Fruit fly (Drosophila melanogaster) whole organism, embryonic: ENCODE data around the gene CG17786.

Experiments
- Atf-2 ChIP-seq: fragments of 200-800 bp; sonication (Bioruptor generic); optimal IDR thresholded peaks from 2 replicates; lab custom pipeline; 2016; ENCODE audit warnings: missing biosample characterization, missing genetic modification characterization
- B-H1 ChIP-seq: fragments of 200-800 bp; sonication (Bioruptor generic); IDR thresholded peaks from 3 replicates; pipeline ENCODE4 v1.3.6; 2022; ENCODE audit warnings: missing biosample characterization, missing genetic modification characterization
- BEAF-32 ChIP-seq: fragments of 200-800 bp; sonication (Bioruptor generic); optimal IDR thresholded peaks from 3 replicates; lab custom pipeline; 2017; ENCODE audit warnings: missing biosample characterization, missing genetic modification characterization, mild to moderate bottlenecking, moderate library complexity, missing genetic modification reagents
- Bdp1 ChIP-seq: fragments of 200-800 bp; sonication (Bioruptor generic); optimal IDR thresholded peaks from 3 replicates; lab custom pipeline; 2016; ENCODE audit warnings: missing biosample characterization, missing genetic modification characterization
- CG10431 ChIP-seq: fragments of 200-800 bp; sonication (Bioruptor generic); optimal IDR thresholded peaks from 3 replicates; lab custom pipeline; 2018; ENCODE audit warnings: missing biosample characterization, mild to moderate bottlenecking, missing genetic modification characterization
- CG11456 ChIP-seq: fragments of 200-800 bp; sonication (Bioruptor generic); IDR thresholded peaks from 3 replicates; pipeline ENCODE4 v1.3.6; 2022; ENCODE audit warnings: missing biosample characterization, missing genetic modification characterization
- CG11504 ChIP-seq: fragments of 200-800 bp; sonication (Bioruptor generic); optimal IDR thresholded peaks from 3 replicates; lab custom pipeline; 2019; ENCODE audit warnings: missing biosample characterization, mild to moderate bottlenecking, missing genetic modification characterization, moderate library complexity
- CG12155 ChIP-seq: fragments of 200-800 bp; sonication (Bioruptor generic); optimal IDR thresholded peaks from 3 replicates; lab custom pipeline; 2016; ENCODE audit warnings: missing biosample characterization, missing genetic modification characterization
- CG12744 ChIP-seq: fragments of 200-800 bp; sonication (Bioruptor generic); optimal IDR thresholded peaks from 2 replicates; lab custom pipeline; 2016; ENCODE audit warnings: missing biosample characterization, missing genetic modification characterization
- CG12769 ChIP-seq: fragments of 200-800 bp; sonication (Bioruptor generic); optimal IDR thresholded peaks from 2 replicates; lab custom pipeline; 2019; ENCODE audit warnings: missing biosample characterization, mild to moderate bottlenecking, missing genetic modification characterization, moderate library complexity
- CG14710 ChIP-seq: fragments of 200-800 bp; sonication (Bioruptor generic); optimal IDR thresholded peaks from 3 replicates; lab custom pipeline; 2019; ENCODE audit warnings: missing biosample characterization, mild to moderate bottlenecking, missing genetic modification characterization, moderate library complexity
- CG15269 ChIP-seq: fragments of 200-800 bp; sonication (Bioruptor generic); optimal IDR thresholded peaks from 2 replicates; lab custom pipeline; 2018; ENCODE audit warnings: missing biosample characterization, mild to moderate bottlenecking, missing genetic modification characterization, moderate library complexity
- CG15479 ChIP-seq: fragments of 200-800 bp; sonication (Bioruptor generic); optimal IDR thresholded peaks from 3 replicates; lab custom pipeline; 2019; ENCODE audit warnings: missing biosample characterization, mild to moderate bottlenecking, missing genetic modification characterization, moderate library complexity
- CG17186 ChIP-seq: fragments of 200-800 bp; sonication (Bioruptor generic); optimal IDR thresholded peaks from 3 replicates; lab custom pipeline; 2017; ENCODE audit warnings: missing biosample characterization, missing genetic modification reagents, missing genetic modification characterization
- CG1832 ChIP-seq: fragments of 200-800 bp; sonication (Bioruptor generic); optimal IDR thresholded peaks from 2 replicates; lab custom pipeline; 2017; ENCODE audit warnings: missing biosample characterization, mild to moderate bottlenecking, missing genetic modification characterization, inconsistent platforms
- CG18619 ChIP-seq: fragments of 200-800 bp; sonication (Bioruptor generic); optimal IDR thresholded peaks from 3 replicates; lab custom pipeline; 2017; ENCODE audit warnings: missing biosample characterization, mild to moderate bottlenecking, missing genetic modification characterization
- CG2129 ChIP-seq: fragments of 200-800 bp; sonication (Bioruptor generic); IDR thresholded peaks from 2 replicates; pipeline ENCODE4 v1.3.6; 2022; ENCODE audit warnings: missing biosample characterization, missing genetic modification characterization; ENCODE audit not compliant: partially characterized antibody
- CG2889 ChIP-seq: fragments of 200-800 bp; sonication (Bioruptor generic); IDR thresholded peaks from 3 replicates; pipeline ENCODE4 v1.3.6; 2022; ENCODE audit warnings: missing biosample characterization, missing genetic modification characterization
- CG7556 ChIP-seq: fragments of 200-800 bp; sonication (Bioruptor generic); optimal IDR thresholded peaks from 2 replicates; lab custom pipeline; 2017; ENCODE audit warnings: missing biosample characterization, mild to moderate bottlenecking, missing genetic modification characterization
- CG7745 ChIP-seq: fragments of 200-800 bp; sonication (Bioruptor generic); optimal IDR thresholded peaks from 2 replicates; lab custom pipeline; 2018; ENCODE audit warnings: missing biosample characterization, mild to moderate bottlenecking, missing genetic modification characterization, moderate library complexity
- CG8944 ChIP-seq: fragments of 200-800 bp; sonication (Bioruptor generic); optimal IDR thresholded peaks from 3 replicates; lab custom pipeline; 2016; ENCODE audit warnings: missing biosample characterization, missing genetic modification characterization
- CG9727 ChIP-seq: fragments of 200-800 bp; sonication (Bioruptor generic); optimal IDR thresholded peaks from 3 replicates; lab custom pipeline; 2017; ENCODE audit warnings: missing biosample characterization, mild to moderate bottlenecking, missing genetic modification characterization
- CG9876 ChIP-seq: fragments of 200-800 bp; sonication (Bioruptor generic); optimal IDR thresholded peaks from 2 replicates; lab custom pipeline; 2016; ENCODE audit warnings: missing biosample characterization, missing genetic modification characterization
- Eip74EF ChIP-seq, 2 experiments: fragments of 200-800 bp in 1 of 2; fragments of >200 bp in 1 of 2; sonication (Bioruptor generic) in 1 of 2; optimal IDR thresholded peaks; 2 replicates each; lab custom pipeline; 2017 to 2019; ENCODE audit warnings: missing biosample characterization in 2 of 2, missing genetic modification characterization in 2 of 2, mild to moderate bottlenecking in 1 of 2, moderate library complexity in 1 of 2
- Ets97D ChIP-seq: fragments of 200-800 bp; sonication (Bioruptor generic); optimal IDR thresholded peaks from 3 replicates; lab custom pipeline; 2016; ENCODE audit warnings: missing biosample characterization, missing genetic modification characterization
- Fer1 ChIP-seq: fragments of 200-800 bp; sonication (Bioruptor generic); optimal IDR thresholded peaks from 2 replicates; lab custom pipeline; 2017; ENCODE audit warnings: missing biosample characterization, mild to moderate bottlenecking, missing genetic modification characterization
- Fer3 ChIP-seq: fragments of 200-800 bp; sonication (Bioruptor generic); optimal IDR thresholded peaks from 2 replicates; lab custom pipeline; 2018; ENCODE audit warnings: missing biosample characterization, mild to moderate bottlenecking, missing genetic modification characterization, moderate library complexity
- GATAe ChIP-seq: fragments of 200-800 bp; sonication (Bioruptor generic); conservative IDR thresholded peaks from 2 replicates; pipeline ENCODE4 v1.3.6; 2022; ENCODE audit warnings: missing biosample characterization, missing genetic modification characterization
- H2.0 ChIP-seq: fragments of 200-800 bp; sonication (Bioruptor generic); IDR thresholded peaks from 2 replicates; pipeline ENCODE4 v1.3.6; 2022; ENCODE audit warnings: missing biosample characterization, missing genetic modification characterization
- Hmr ChIP-seq: fragments of 200-800 bp; sonication (Bioruptor generic); optimal IDR thresholded peaks from 3 replicates; lab custom pipeline; 2017; ENCODE audit warnings: mild to moderate bottlenecking, missing biosample characterization, missing genetic modification reagents, missing genetic modification characterization
- Hr39 ChIP-seq: fragments of >200 bp; optimal IDR thresholded peaks from 2 replicates; lab custom pipeline; 2017
- Med ChIP-seq: fragments of 200-800 bp; sonication (Bioruptor generic); peaks from one replicate; lab custom pipeline; 2016; ENCODE audit warnings: missing biosample characterization, missing genetic modification characterization, mild to moderate bottlenecking, inconsistent platforms, moderate library complexity
- Myb ChIP-seq: fragments of 200-800 bp; sonication (Bioruptor generic); optimal IDR thresholded peaks from 2 replicates; lab custom pipeline; 2016; ENCODE audit warnings: missing biosample characterization, missing genetic modification characterization
- NC2β ChIP-seq: fragments of 200-800 bp; sonication (Bioruptor generic); optimal IDR thresholded peaks from 2 replicates; lab custom pipeline; 2016; ENCODE audit warnings: missing biosample characterization, missing genetic modification characterization
- Xrp1 ChIP-seq: fragments of 200-800 bp; sonication (Bioruptor generic); IDR thresholded peaks from 2 replicates; pipeline ENCODE4 v1.3.6; 2022; ENCODE audit warnings: missing biosample characterization, missing genetic modification characterization
- ab ChIP-seq: fragments of 200-800 bp; sonication (Bioruptor generic); optimal IDR thresholded peaks from 2 replicates; lab custom pipeline; 2016; ENCODE audit warnings: missing biosample characterization, missing genetic modification characterization
- bsh ChIP-seq, 2 experiments: fragments of 200-800 bp; sonication (Bioruptor generic); optimal IDR thresholded peaks; 2 replicates each; lab custom pipeline; 2017 to 2018; ENCODE audit warnings: mild to moderate bottlenecking in 2 of 2, missing biosample characterization in 2 of 2, missing genetic modification characterization in 2 of 2, moderate library complexity in 1 of 2
- dan ChIP-seq: fragments of 200-800 bp; sonication (Bioruptor generic); IDR thresholded peaks from 2 replicates; pipeline ENCODE4 v1.3.6; 2022; ENCODE audit warnings: missing biosample characterization, missing genetic modification characterization
- h ChIP-seq: fragments of >200 bp; optimal IDR thresholded peaks from 2 replicates; lab custom pipeline; 2017
- her ChIP-seq: fragments of 200-800 bp; sonication (Bioruptor generic); optimal IDR thresholded peaks from 2 replicates; lab custom pipeline; 2016; ENCODE audit warnings: missing biosample characterization, missing genetic modification characterization
- jumu ChIP-seq: fragments of 200-800 bp; sonication (Bioruptor generic); optimal IDR thresholded peaks from 3 replicates; lab custom pipeline; 2016; ENCODE audit warnings: missing biosample characterization, missing genetic modification characterization
- mld ChIP-seq: fragments of 200-800 bp; sonication (Bioruptor generic); IDR thresholded peaks from 3 replicates; pipeline ENCODE4 v1.3.6; 2022; ENCODE audit warnings: missing biosample characterization, missing genetic modification characterization; ENCODE audit not compliant: partially characterized antibody
- sens ChIP-seq: fragments of 200-800 bp; sonication (Bioruptor generic); peaks from one replicate; lab custom pipeline; 2016; ENCODE audit warnings: missing biosample characterization, missing genetic modification characterization
- seq ChIP-seq: fragments of 200-800 bp; sonication (Bioruptor generic); IDR thresholded peaks from 2 replicates; pipeline ENCODE4 v1.3.6; 2022; ENCODE audit warnings: missing biosample characterization, missing genetic modification characterization
- tgo ChIP-seq: fragments of 200-800 bp; sonication (Bioruptor generic); IDR thresholded peaks from 3 replicates; pipeline ENCODE4 v1.3.6; 2022; ENCODE audit warnings: missing biosample characterization, missing genetic modification characterization
- unc-4 ChIP-seq: fragments of 200-800 bp; sonication (Bioruptor generic); IDR thresholded peaks from 2 replicates; pipeline ENCODE4 v1.3.6; 2022; ENCODE audit warnings: missing biosample characterization, missing genetic modification characterization; ENCODE audit not compliant: partially characterized antibody
- wek ChIP-seq: fragments of 200-800 bp; sonication (Bioruptor generic); optimal IDR thresholded peaks from 3 replicates; lab custom pipeline; 2018; ENCODE audit warnings: missing biosample characterization, mild to moderate bottlenecking, missing genetic modification characterization, moderate library complexity
- yki ChIP-seq: fragments of >200 bp; optimal IDR thresholded peaks from 3 replicates; lab custom pipeline; 2018

CG17786 gene

dm6 chr3R:24221334-24222302 is 3.1 kb upstream of the CG17786 start, which contains the start of gene twin (continued):
- TF ChIP-seq unc-4 (GFP tag; lab: Robert Waterston, UW) (peak; percentile 74), Eip74EF (GFP tag; optimal IDR thresholded peaks at IDR 0.05; lab: Kevin White, UChicago) (peak in 1 of 2 experiments; percentile 43), CG11504 (tag; lab: Kevin White, UChicago) (no peak), CG1832 (GFP tag; lab: Kevin White, UChicago) (no peak), Hmr (no peak), CG7556 (peak; percentile 18), CG2129 (GFP tag; lab: Robert Waterston, UW) (peak; percentile 52), CG12744 (peak; percentile 4), CG17186 (GFP tag; lab: Kevin White, UChicago) (peak; percentile 31), CG12769 (tag; lab: Kevin White, UChicago) (no peak), Med (GFP tag; lab: Kevin White, UChicago) (peak; percentile 92), dan (GFP tag; lab: Robert Waterston, UW) (no peak), yki (lab: Kevin White, UChicago) (no peak), her (GFP tag; lab: Kevin White, UChicago) (peak; percentile 72), Xrp1 (GFP tag; lab: Robert Waterston, UW) (peak; percentile 61; the same call in 1 of the 2 replicates), seq (GFP tag; lab: Robert Waterston, UW) (no peak), H2.0 (GFP tag; lab: Robert Waterston, UW) (peak; percentile 17; the same call in 1 of the 2 replicates), Atf-2 (GFP tag; lab: Kevin White, UChicago) (peak; percentile 47), CG18619 (GFP tag; lab: Kevin White, UChicago) (peak; percentile 57), CG11456 (GFP tag; lab: Robert Waterston, UW) (peak; percentile 63; the same call in 2 of the 3 replicates), CG9876 (GFP tag; lab: Kevin White, UChicago) (peak; percentile 10), Myb (GFP tag; lab: Kevin White, UChicago) (peak; percentile 60), wek (GFP tag; lab: Kevin White, UChicago) (no peak), BEAF-32 (GFP tag; lab: Kevin White, UChicago) (peak; percentile 85), CG8944 (GFP tag; lab: Kevin White, UChicago) (peak; percentile 37), tgo (peak; percentile 15; the same call in 1 of the 3 replicates), CG12155 (GFP tag; lab: Kevin White, UChicago) (peak; percentile 51), B-H1 (GFP tag; lab: Robert Waterston, UW) (peak; percentile 47; the same call in 1 of the 3 replicates), Fer1 (GFP tag; lab: Kevin White, UChicago) (peak; percentile 16), CG15269 (tag; lab: Kevin White, UChicago) (peak; percentile 61), CG10431 (GFP tag; lab: Kevin White, UChicago) (peak; percentile 100), CG9727 (peak; percentile 34), NC2β (peak; percentile 62), CG7745 (tag; lab: Kevin White, UChicago) (no peak), Fer3 (tag; lab: Kevin White, UChicago) (peak; percentile 52), h (lab: Kevin White, UChicago) (no peak), CG2889 (0 out of 3 replicates have a peak, but pooled peaks have one; percentile 23), mld (GFP tag; lab: Robert Waterston, UW) (no peak), bsh (GFP tag; optimal IDR thresholded peaks at IDR 0.05; lab: Kevin White, UChicago) (peak in 1 of 2 experiments; percentile 43), Bdp1 (GFP tag; lab: Kevin White, UChicago) (peak; percentile 22), sens (GFP tag; lab: Kevin White, UChicago) (peak; percentile 94), CG15479 (GFP tag; lab: Kevin White, UChicago) (no peak), ab (no peak), Ets97D (GFP tag; lab: Kevin White, UChicago) (peak; percentile 79), jumu (peak; percentile 71), GATAe (GFP tag; lab: Robert Waterston, UW) (no peak), Hr39 (lab: Kevin White, UChicago) (no peak), CG14710 (peak; percentile 70)
